Fruit fly (Drosophila melanogaster): ENCODE measurements around the gene CRMP.

Gene CRMP

DNA sequence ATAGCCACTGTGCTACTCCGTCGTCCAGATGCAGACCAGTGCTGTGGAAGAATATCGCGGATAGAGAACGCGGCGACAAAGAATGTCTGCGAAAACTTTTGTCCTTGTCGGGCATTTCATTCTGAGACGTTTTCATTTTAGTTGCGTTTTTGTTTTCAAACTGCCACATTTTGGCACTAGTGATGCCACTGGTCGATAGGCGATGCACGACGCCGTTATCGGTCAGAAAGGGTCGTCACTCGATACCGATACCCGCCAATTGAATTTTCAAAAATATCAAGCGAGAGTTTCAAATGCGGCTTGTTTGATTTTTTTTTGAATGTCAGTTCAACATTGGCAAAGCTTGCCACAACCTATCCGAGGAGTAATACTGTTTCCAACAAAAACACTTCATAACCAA, 20.5 kb upstream of the CRMP start:
- TF ChIP-seq CG6163 (GFP tag; IDR thresholded peaks at IDR 0.05): no peak
- no peak for TF ChIP-seq lz (GFP tag; optimal IDR thresholded peaks at IDR 0.05)
- TF ChIP-seq Sox14 (GFP tag; optimal IDR thresholded peaks at IDR 0.05): no peak
- no peak for TF ChIP-seq net (GFP tag; optimal IDR thresholded peaks at IDR 0.05)
- TF ChIP-seq CG10669 (GFP tag; optimal IDR thresholded peaks at IDR 0.05): no peak
- TF ChIP-seq CG11902 (GFP tag; optimal IDR thresholded peaks at IDR 0.05): no peak
- no peak for TF ChIP-seq Gug (GFP tag; IDR thresholded peaks at IDR 0.05)
- no peak for TF ChIP-seq Hr39 (GFP tag; optimal IDR thresholded peaks at IDR 0.05)
- no peak for TF ChIP-seq esn (GFP tag; optimal IDR thresholded peaks at IDR 0.05)
- no peak for TF ChIP-seq Blimp-1 (GFP tag; optimal IDR thresholded peaks at IDR 0.05)
- no peak for TF ChIP-seq Smox (GFP tag; optimal IDR thresholded peaks at IDR 0.05)
- no peak for TF ChIP-seq achi (GFP tag; optimal IDR thresholded peaks at IDR 0.05)
- no peak for TF ChIP-seq Eip78C (GFP tag)
- TF ChIP-seq CG8319 (GFP tag; optimal IDR thresholded peaks at IDR 0.05): no peak
- no peak for TF ChIP-seq Sox15 (GFP tag; optimal IDR thresholded peaks at IDR 0.05)
- TF ChIP-seq Ets96B (tag; optimal IDR thresholded peaks at IDR 0.05): no peak
- no peak for TF ChIP-seq CG3032 (tag; optimal IDR thresholded peaks at IDR 0.05)

dm6 chr3R:5551068-5551467, 19.8 kb upstream of the CRMP start, which contains the start of gene mia:
Gene mia, minus strand, starts transcription at chr3R:5551168.
- no peak for TF ChIP-seq CG34406 (GFP tag; optimal IDR thresholded peaks at IDR 0.05)
- no peak for TF ChIP-seq fkh (GFP tag; optimal IDR thresholded peaks at IDR 0.05)
- no peak for TF ChIP-seq Sox15 (GFP tag; optimal IDR thresholded peaks at IDR 0.05)
- TF ChIP-seq fd59A (GFP tag; optimal IDR thresholded peaks at IDR 0.05): no peak
- TF ChIP-seq CG6854 (GFP tag; optimal IDR thresholded peaks at IDR 0.05): no peak
- TF ChIP-seq pdm3 (GFP tag; optimal IDR thresholded peaks at IDR 0.05): no peak
- no peak for TF ChIP-seq achi (GFP tag; optimal IDR thresholded peaks at IDR 0.05)
- TF ChIP-seq CG3919 (GFP tag; optimal IDR thresholded peaks at IDR 0.05): no peak
- no peak for TF ChIP-seq dsx (GFP tag; optimal IDR thresholded peaks at IDR 0.05; ENCODE audit: poor library complexity, severe bottlenecking)
- no peak for TF ChIP-seq Eip75B (GFP tag; optimal IDR thresholded peaks at IDR 0.05)
- TF ChIP-seq cyc (GFP tag; optimal IDR thresholded peaks at IDR 0.05): no peak
- TF ChIP-seq ss (GFP tag; optimal IDR thresholded peaks at IDR 0.05): no peak
- no peak for TF ChIP-seq CG9139 (GFP tag; optimal IDR thresholded peaks at IDR 0.05)

DNA sequence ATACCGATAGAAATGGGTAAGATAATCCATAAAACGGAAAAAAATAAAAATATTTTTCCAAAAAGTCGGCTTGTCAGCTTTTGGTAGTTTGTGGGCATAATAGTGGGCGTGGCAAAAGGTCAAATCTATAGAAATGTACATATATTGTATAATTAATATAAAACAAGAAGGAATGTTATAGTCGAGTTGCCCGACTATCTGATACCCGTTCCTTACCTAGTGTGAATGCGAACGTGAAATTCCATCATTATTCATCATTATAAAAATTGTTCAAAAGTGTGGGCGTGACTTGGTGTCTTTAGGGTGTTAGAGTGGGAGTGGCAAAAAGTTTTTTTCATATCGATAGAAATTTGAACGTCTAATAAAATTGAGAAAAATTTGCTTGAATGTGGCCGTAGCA, 19.3 kb upstream of the CRMP start:
- TF ChIP-seq CG3032 (tag; optimal IDR thresholded peaks at IDR 0.05): no peak
- TF ChIP-seq achi (GFP tag; optimal IDR thresholded peaks at IDR 0.05): no peak
- no peak for TF ChIP-seq Eip93F (GFP tag; optimal IDR thresholded peaks at IDR 0.05)
- no peak for TF ChIP-seq Smox (GFP tag; optimal IDR thresholded peaks at IDR 0.05)
- TF ChIP-seq topi (GFP tag; optimal IDR thresholded peaks at IDR 0.05): no peak
- no peak for TF ChIP-seq fd85E (GFP tag; optimal IDR thresholded peaks at IDR 0.05)
- no peak for TF ChIP-seq CG6792 (GFP tag; optimal IDR thresholded peaks at IDR 0.05)
- TF ChIP-seq CG31627 (GFP tag; optimal IDR thresholded peaks at IDR 0.05): no peak
- no peak for TF ChIP-seq salr (GFP tag; optimal IDR thresholded peaks at IDR 0.05)
- no peak for TF ChIP-seq CG6276 (GFP tag; optimal IDR thresholded peaks at IDR 0.05)
- TF ChIP-seq CG6808 (GFP tag; optimal IDR thresholded peaks at IDR 0.05): no peak
- no peak for TF ChIP-seq CG16779 (tag; optimal IDR thresholded peaks at IDR 0.05)
- TF ChIP-seq Sox14 (GFP tag; optimal IDR thresholded peaks at IDR 0.05): no peak
- TF ChIP-seq eg (GFP tag; IDR thresholded peaks at IDR 0.05): no peak
- no peak for TF ChIP-seq CG8632 (GFP tag; optimal IDR thresholded peaks at IDR 0.05)
- no peak for TF ChIP-seq net (GFP tag; optimal IDR thresholded peaks at IDR 0.05)
- TF ChIP-seq CG9139 (GFP tag; optimal IDR thresholded peaks at IDR 0.05): no peak
- no peak for TF ChIP-seq dsx (GFP tag; optimal IDR thresholded peaks at IDR 0.05; ENCODE audit: poor library complexity, severe bottlenecking)
